Fruit fly (Drosophila melanogaster): ENCODE data around the gene CG14780.

- TF ChIP-seq CG8478 (optimal IDR thresholded peaks at IDR 0.05): no peak
- no peak for TF ChIP-seq CTCF (optimal IDR thresholded peaks at IDR 0.05)
Observed at dm6 chrX:1469717-1470116, 2.6 kb upstream of the CG14780 start, which contains the start of gene CG32808.
